Worm (Caenorhabditis elegans): Measurements from ENCODE around the gene dyc-1.

Gene dyc-1

DNA sequence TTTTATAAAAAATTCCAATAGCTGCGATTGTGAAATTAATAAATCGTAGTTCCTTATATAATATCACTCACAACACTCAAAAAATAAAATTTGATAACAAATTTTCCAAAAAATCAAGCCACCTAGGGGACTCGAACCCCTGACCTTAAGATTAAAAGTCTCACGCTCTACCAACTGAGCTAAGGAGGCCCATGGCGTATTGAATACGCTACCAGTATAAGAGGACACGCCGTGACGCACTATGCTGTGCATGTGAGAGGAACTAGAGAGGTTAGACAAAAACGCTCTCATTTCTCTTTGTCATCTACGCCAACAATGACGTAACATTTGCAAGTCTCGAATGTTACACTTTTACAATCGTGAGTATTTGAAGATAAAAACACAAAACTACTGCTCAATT lies 14.5 kb downstream of the dyc-1 start (continued):
- TF ChIP-seq nhr-43 (tag; optimal IDR thresholded peaks at IDR 0.05; ENCODE audit: poor library complexity, severe bottlenecking) (peak; percentile 81), aly-2 (tag; optimal IDR thresholded peaks at IDR 0.05) (no peak), jun-1 (tag; optimal IDR thresholded peaks at IDR 0.05) (peak; percentile 62), ceh-28 (tag; optimal IDR thresholded peaks at IDR 0.05) (peak; percentile 77), fkh-10 (GFP tag; optimal IDR thresholded peaks at IDR 0.05) (no peak), lin-15B (tag; optimal IDR thresholded peaks at IDR 0.05) (peak; percentile 33), nhr-23 (tag; optimal IDR thresholded peaks at IDR 0.05) (peak; percentile 75), ceh-82 (tag; optimal IDR thresholded peaks at IDR 0.05) (peak; percentile 88), nhr-67 (tag; optimal IDR thresholded peaks at IDR 0.05) (no peak), elt-2 (tag; optimal IDR thresholded peaks at IDR 0.05) (peak; percentile 72), ZK546.5 (tag; optimal IDR thresholded peaks at IDR 0.05) (no peak), ama-1 (optimal IDR thresholded peaks at IDR 0.05) (no peak), unc-39 (tag; optimal IDR thresholded peaks at IDR 0.05) (no peak), nhr-237 (tag; optimal IDR thresholded peaks at IDR 0.05) (no peak), fos-1 (tag; optimal IDR thresholded peaks at IDR 0.05) (no peak), elt-1 (tag; optimal IDR thresholded peaks at IDR 0.05) (peak; percentile 33)

- no peak for TF ChIP-seq ztf-4 (tag; optimal IDR thresholded peaks at IDR 0.05)
- TF ChIP-seq elt-2 (tag; optimal IDR thresholded peaks at IDR 0.05), result no peak
- TF ChIP-seq tbx-2 (tag; optimal IDR thresholded peaks at IDR 0.05), result no peak
- no peak for TF ChIP-seq ama-1 (optimal IDR thresholded peaks at IDR 0.05)
- TF ChIP-seq daf-12 (tag; optimal IDR thresholded peaks at IDR 0.05), result no peak
- TF ChIP-seq skn-1 (tag; optimal IDR thresholded peaks at IDR 0.05), result no peak
- no peak for TF ChIP-seq mdl-1 (tag; optimal IDR thresholded peaks at IDR 0.05)
- TF ChIP-seq fos-1 (tag; optimal IDR thresholded peaks at IDR 0.05), result no peak
- TF ChIP-seq ztf-11 (tag; optimal IDR thresholded peaks at IDR 0.05), result no peak
- TF ChIP-seq nfya-1 (tag; optimal IDR thresholded peaks at IDR 0.05; ENCODE audit: insufficient read depth), result no peak
- TF ChIP-seq unc-62 (GFP tag; optimal IDR thresholded peaks at IDR 0.05), result no peak
- no peak for TF ChIP-seq elt-3 (tag; optimal IDR thresholded peaks at IDR 0.05)
- TF ChIP-seq lin-39 (tag; optimal IDR thresholded peaks at IDR 0.05), result no peak
- no peak for TF ChIP-seq ZK546.5 (tag; optimal IDR thresholded peaks at IDR 0.05)
These were observed 18.3 kb downstream of the dyc-1 start, which contains the start of gene lgc-21 for ce11 chrX:14067641-14068040. Gene lgc-21, minus strand, starts transcription at chrX:14067984.

- TF ChIP-seq nhr-25 (tag; optimal IDR thresholded peaks at IDR 0.05) (peak; percentile 82), nhr-12 (tag; optimal IDR thresholded peaks at IDR 0.05) (no peak)
These were observed 20.2 kb downstream of the dyc-1 start for ce11 chrX:14069528-14069927.

DNA sequence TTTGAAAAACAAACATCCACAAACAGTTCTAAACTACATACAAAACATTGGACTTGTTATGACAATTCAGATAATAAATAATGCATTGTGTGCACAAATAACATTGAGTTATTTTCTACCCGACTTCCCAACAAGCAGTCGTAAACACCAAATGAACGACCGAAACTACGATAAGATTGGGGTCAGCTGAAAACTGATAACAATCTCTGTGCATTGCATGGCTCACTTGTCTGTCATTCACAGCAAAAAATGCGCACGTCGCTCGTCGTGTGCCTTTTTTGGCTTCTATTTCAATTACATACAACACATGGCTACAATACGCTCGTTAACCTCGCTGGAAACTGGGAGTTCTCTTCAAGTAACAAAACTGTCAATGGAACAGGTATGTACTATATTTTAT lies 21.6 kb downstream of the dyc-1 start, which contains the start of gene C33G3.4:
TSS of gene C33G3.4 (plus strand) at position 213 of the 400 bp plus-strand sequence.
- no peak for TF ChIP-seq jun-1 (tag; optimal IDR thresholded peaks at IDR 0.05)
- peak; percentile 79 for TF ChIP-seq pqm-1 (tag; optimal IDR thresholded peaks at IDR 0.05)
- TF ChIP-seq nhr-28 (tag; optimal IDR thresholded peaks at IDR 0.05), result no peak
- no peak for TF ChIP-seq elt-3 (tag; optimal IDR thresholded peaks at IDR 0.05)
- TF ChIP-seq egl-5 (tag; optimal IDR thresholded peaks at IDR 0.05), result no peak
- peak; percentile 36 for TF ChIP-seq pha-4 (tag; optimal IDR thresholded peaks at IDR 0.05)
- no peak for TF ChIP-seq fkh-2 (tag; optimal IDR thresholded peaks at IDR 0.05)
- TF ChIP-seq nhr-23 (tag; optimal IDR thresholded peaks at IDR 0.05), result no peak
- TF ChIP-seq fos-1 (tag; optimal IDR thresholded peaks at IDR 0.05), result no peak
- no peak for TF ChIP-seq eor-1 (tag; optimal IDR thresholded peaks at IDR 0.05)
- no peak for TF ChIP-seq lin-39 (tag; optimal IDR thresholded peaks at IDR 0.05)
- peak; percentile 91 for TF ChIP-seq elt-2 (tag; optimal IDR thresholded peaks at IDR 0.05)
- no peak for TF ChIP-seq nhr-12 (tag; optimal IDR thresholded peaks at IDR 0.05)
- TF ChIP-seq snpc-4 (tag; optimal IDR thresholded peaks at IDR 0.05), result no peak
- TF ChIP-seq mdl-1 (tag; optimal IDR thresholded peaks at IDR 0.05), result no peak
- no peak for TF ChIP-seq unc-62 (GFP tag; optimal IDR thresholded peaks at IDR 0.05)
- no peak for TF ChIP-seq nhr-43 (tag; optimal IDR thresholded peaks at IDR 0.05; ENCODE audit: poor library complexity, severe bottlenecking)
- TF ChIP-seq aly-2 (tag; optimal IDR thresholded peaks at IDR 0.05), result no peak
- no peak for TF ChIP-seq egl-27 (tag; optimal IDR thresholded peaks at IDR 0.05)
- no peak for TF ChIP-seq ztf-11 (tag; optimal IDR thresholded peaks at IDR 0.05)
- TF ChIP-seq nfya-1 (tag; optimal IDR thresholded peaks at IDR 0.05; ENCODE audit: insufficient read depth), result no peak
